Worm (Caenorhabditis elegans) whole organism, young adult: ENCODE measurements around the gene C32D5.7.

Experiments
- D2030.7 ChIP-seq: fragments of 200-800 bp; sonication (Bioruptor generic); IDR thresholded peaks from 2 replicates; pipeline ENCODE4 v1.3.6; 2022; ENCODE audit warnings: missing genetic modification reagents, missing genetic modification characterization, missing compliant biosample characterization
- F33H1.4 ChIP-seq: fragments of 200-800 bp; sonication (Bioruptor generic); IDR thresholded peaks from 2 replicates; pipeline ENCODE4 v1.3.6; 2022; ENCODE audit warnings: missing genetic modification reagents, missing genetic modification characterization, missing compliant biosample characterization
- F49E8.2 ChIP-seq: sonication (generic microtip); optimal IDR thresholded peaks from 3 replicates; lab custom pipeline; 2017; ENCODE audit warnings: missing genetic modification characterization, mild to moderate bottlenecking, missing compliant biosample characterization, antibody characterized with exemption, moderate library complexity; ENCODE audit not compliant: insufficient read depth
- T26A5.8 ChIP-seq: sonication (generic microtip); optimal IDR thresholded peaks from 2 replicates; lab custom pipeline; 2016; ENCODE audit warnings: missing genetic modification characterization, missing compliant biosample characterization
- ama-1 ChIP-seq, 3 experiments: fragments of 150-350 bp in 1 of 3; sonication (generic microtip) in 2 of 3; optimal IDR thresholded peaks; 2 replicates each; lab custom pipeline; 2014 to 2018; ENCODE audit warnings: missing biosample characterization in 2 of 3, missing genetic modification characterization in 2 of 3, missing genetic modification reagents in 2 of 3
- aptf-2 ChIP-seq: fragments of 200-800 bp; sonication (Bioruptor generic); conservative IDR thresholded peaks from 2 replicates; pipeline ENCODE4 v1.3.6; 2022; ENCODE audit warnings: missing genetic modification reagents, missing genetic modification characterization, missing compliant biosample characterization
- egl-44 ChIP-seq: fragments of 200-800 bp; sonication (Bioruptor generic); IDR thresholded peaks from 2 replicates; pipeline ENCODE4 v1.3.6; 2022; ENCODE audit warnings: missing genetic modification reagents, missing genetic modification characterization, missing compliant biosample characterization
- lir-1 ChIP-seq: fragments of 200-800 bp; sonication (Bioruptor generic); conservative IDR thresholded peaks from 2 replicates; pipeline ENCODE4 v1.3.6; 2022; ENCODE audit warnings: missing genetic modification reagents, missing genetic modification characterization, missing compliant biosample characterization
- madf-10 ChIP-seq: sonication (generic microtip); optimal IDR thresholded peaks from 2 replicates; lab custom pipeline; 2016; ENCODE audit warnings: mild to moderate bottlenecking, missing genetic modification characterization, missing compliant biosample characterization
- nfya-1 ChIP-seq: sonication (generic microtip); optimal IDR thresholded peaks from 2 replicates; lab custom pipeline; 2017; ENCODE audit warnings: antibody characterized with exemption, missing compliant biosample characterization, missing genetic modification characterization, borderline replicate concordance; ENCODE audit not compliant: insufficient read depth
- nhr-90 ChIP-seq: sonication (generic microtip); optimal IDR thresholded peaks from 2 replicates; lab custom pipeline; 2016; ENCODE audit warnings: missing genotype, mild to moderate bottlenecking, missing genetic modification characterization, missing compliant biosample characterization
- tbx-9 ChIP-seq: sonication (generic microtip); optimal IDR thresholded peaks from 2 replicates; lab custom pipeline; 2016; ENCODE audit warnings: borderline replicate concordance, missing genetic modification characterization, inconsistent platforms, missing compliant biosample characterization
- tlf-1 ChIP-seq: fragments of 200-800 bp; sonication (Bioruptor generic); optimal IDR thresholded peaks from 2 replicates; lab custom pipeline; 2018; ENCODE audit warnings: mild to moderate bottlenecking, missing genetic modification characterization, missing compliant biosample characterization

- TF ChIP-seq madf-10 (tag; lab: Kevin White, UChicago) (no peak), aptf-2 (no peak), nhr-90 (tag; lab: Kevin White, UChicago) (no peak), F49E8.2 (tag; lab: Kevin White, UChicago) (no peak), tbx-9 (tag; lab: Kevin White, UChicago) (no peak), lir-1 (GFP tag; lab: Robert Waterston, UW) (no peak), ama-1 (optimal IDR thresholded peaks at IDR 0.05; lab: Kevin White, UChicago) (no peak), ama-1 (GFP tag; optimal IDR thresholded peaks at IDR 0.05; lab: Kevin White, UChicago) (no peak), tlf-1 (GFP tag; lab: Kevin White, UChicago) (no peak), T26A5.8 (no peak), D2030.7 (GFP tag; lab: Robert Waterston, UW) (no peak), nfya-1 (tag; lab: Kevin White, UChicago) (no peak), egl-44 (GFP tag; lab: Robert Waterston, UW) (no peak), F33H1.4 (GFP tag; lab: Robert Waterston, UW) (no peak)
These were observed 41.0 kb upstream of the C32D5.7 start, which contains the start of gene F58F12.12 for ce11 chrII:6380866-6381265.
